Worm (Caenorhabditis elegans): ENCODE results near the gene sma-10.

- TF ChIP-seq madf-2 (tag; optimal IDR thresholded peaks at IDR 0.05) (no peak), hlh-8 (tag; optimal IDR thresholded peaks at IDR 0.05) (no peak), pha-4 (tag; optimal IDR thresholded peaks at IDR 0.05) (no peak), rnt-1 (tag; optimal IDR thresholded peaks at IDR 0.05) (no peak), ttx-3 (tag; optimal IDR thresholded peaks at IDR 0.05) (no peak), nhr-11 (tag; optimal IDR thresholded peaks at IDR 0.05) (no peak), C38D4.7 (GFP tag; optimal IDR thresholded peaks at IDR 0.05) (no peak), elt-2 (tag; optimal IDR thresholded peaks at IDR 0.05) (no peak), sox-4 (tag; optimal IDR thresholded peaks at IDR 0.05) (no peak), ceh-48 (tag; optimal IDR thresholded peaks at IDR 0.05) (no peak), nfya-1 (tag; optimal IDR thresholded peaks at IDR 0.05) (no peak), ceh-9 (tag; optimal IDR thresholded peaks at IDR 0.05) (no peak), dmd-4 (tag; optimal IDR thresholded peaks at IDR 0.05; ENCODE audit: borderline replicate concordance) (no peak), tbx-2 (tag; optimal IDR thresholded peaks at IDR 0.05) (no peak)
Observed at ce11 chrIV:303264-303663, 29.0 kb downstream of the sma-10 start.

All from whole organism, late embryonic.